Fruit fly (Drosophila melanogaster): ENCODE results near the gene CG12321.

- TF ChIP-seq ttk (optimal IDR thresholded peaks at IDR 0.05), result no peak
- TF ChIP-seq insv (optimal IDR thresholded peaks at IDR 0.05), result no peak
- no peak for TF ChIP-seq psq (optimal IDR thresholded peaks at IDR 0.05)
Measured at dm6 chr3R:18215300-18215699, 26.8 kb upstream of the CG12321 start.
